Fruit fly (Drosophila melanogaster) whole organism, prepupa: Measurements from ENCODE around the gene ens.

Source experiments
- CG10631 ChIP-seq: fragments of 200-800 bp; sonication (Bioruptor generic); optimal IDR thresholded peaks from 2 replicates; lab custom pipeline; 2016; ENCODE audit warnings: missing biosample characterization, missing genetic modification characterization
- CG6808 ChIP-seq: fragments of 200-800 bp; sonication (Bioruptor generic); optimal IDR thresholded peaks from 3 replicates; lab custom pipeline; 2017; ENCODE audit warnings: missing biosample characterization, missing genetic modification characterization, mild to moderate bottlenecking, moderate library complexity, missing genetic modification reagents
- Ets21C ChIP-seq: fragments of 200-800 bp; sonication (Bioruptor generic); optimal IDR thresholded peaks from 3 replicates; lab custom pipeline; 2016; ENCODE audit warnings: missing biosample characterization, missing genetic modification characterization
- fd85E ChIP-seq: fragments of 200-800 bp; sonication (Bioruptor generic); optimal IDR thresholded peaks from 3 replicates; lab custom pipeline; 2016; ENCODE audit warnings: missing biosample characterization, missing genetic modification characterization
- vri ChIP-seq: fragments of 200-800 bp; sonication (Bioruptor generic); optimal IDR thresholded peaks from 3 replicates; lab custom pipeline; 2016; ENCODE audit warnings: missing biosample characterization, mild to moderate bottlenecking, missing genetic modification characterization

- TF ChIP-seq fd85E (GFP tag; lab: Kevin White, UChicago) (no peak), Ets21C (GFP tag; lab: Kevin White, UChicago) (no peak), CG6808 (no peak), CG10631 (GFP tag; lab: Kevin White, UChicago) (no peak), vri (GFP tag; lab: Kevin White, UChicago) (no peak)
These were observed 37.8 kb downstream of the ens start for dm6 chr3L:4096546-4096945.
